Fruit fly (Drosophila melanogaster): Measurements from ENCODE around the gene TfIIFalpha.

Gene TfIIFalpha

dm6 chr3R:6350755-6351154 is 29.5 kb upstream of the TfIIFalpha start, which contains the start of gene Pak (continued):
- TF ChIP-seq CG11247 (GFP tag; IDR thresholded peaks at IDR 0.05) (no peak), cato (GFP tag; optimal IDR thresholded peaks at IDR 0.05; ENCODE audit: borderline replicate concordance) (no peak), CG12744 (GFP tag; optimal IDR thresholded peaks at IDR 0.05) (no peak), gfzf (GFP tag; optimal IDR thresholded peaks at IDR 0.05) (peak; percentile 56), Hey (tag; optimal IDR thresholded peaks at IDR 0.05) (no peak), NfI (GFP tag; optimal IDR thresholded peaks at IDR 0.05) (no peak), nmo (GFP tag; optimal IDR thresholded peaks at IDR 0.05) (peak; percentile 32), lola (GFP tag; optimal IDR thresholded peaks at IDR 0.05) (no peak), sens (GFP tag) (peak; percentile 80), CG6791 (GFP tag; IDR thresholded peaks at IDR 0.05; ENCODE audit: partially characterized antibody) (peak; percentile 96), CG43689 (GFP tag; IDR thresholded peaks at IDR 0.05) (no peak), Neu2 (GFP tag; optimal IDR thresholded peaks at IDR 0.05; ENCODE audit: borderline replicate concordance) (no peak), CG18262 (tag; optimal IDR thresholded peaks at IDR 0.05) (no peak), CG31224 (GFP tag; IDR thresholded peaks at IDR 0.05) (no peak), CG17186 (GFP tag; optimal IDR thresholded peaks at IDR 0.05) (peak; percentile 25), CG15073 (GFP tag; optimal IDR thresholded peaks at IDR 0.05) (no peak), tna (GFP tag; IDR thresholded peaks at IDR 0.05; ENCODE audit: partially characterized antibody) (peak; percentile 93), CG42726 (GFP tag; IDR thresholded peaks at IDR 0.05; ENCODE audit: partially characterized antibody) (peak; percentile 95), CG31441 (GFP tag; IDR thresholded peaks at IDR 0.05) (peak; percentile 45; the same call in 1 of the 2 replicates), sqz (GFP tag; optimal IDR thresholded peaks at IDR 0.05) (no peak), CG2678 (tag; optimal IDR thresholded peaks at IDR 0.05) (no peak), CG7357 (GFP tag; IDR thresholded peaks at IDR 0.05) (no peak), CG2712 (tag; optimal IDR thresholded peaks at IDR 0.05) (peak; percentile 36), dpn (GFP tag; optimal IDR thresholded peaks at IDR 0.05) (no peak), CG8290 (GFP tag; optimal IDR thresholded peaks at IDR 0.05) (peak; percentile 43), CG8290 (tag; optimal IDR thresholded peaks at IDR 0.05) (peak in 1 of 2 experiments; percentile 56), knrl (GFP tag; IDR thresholded peaks at IDR 0.05; ENCODE audit: partially characterized antibody) (peak; percentile 95), CG15601 (tag; optimal IDR thresholded peaks at IDR 0.05) (peak; percentile 3), Usf (GFP tag; optimal IDR thresholded peaks at IDR 0.05) (no peak), ato (GFP tag; IDR thresholded peaks at IDR 0.05; ENCODE audit: partially characterized antibody) (peak; percentile 93), Nf-YC (tag; optimal IDR thresholded peaks at IDR 0.05) (peak; percentile 41), Opbp (GFP tag; IDR thresholded peaks at IDR 0.05; ENCODE audit: partially characterized antibody) (peak; percentile 96), CG2120 (GFP tag; optimal IDR thresholded peaks at IDR 0.05) (peak; percentile 26), CG3995 (GFP tag; optimal IDR thresholded peaks at IDR 0.05) (peak; percentile 98), pzg (GFP tag; optimal IDR thresholded peaks at IDR 0.05) (peak; percentile 77), zen2 (GFP tag; IDR thresholded peaks at IDR 0.05; ENCODE audit: partially characterized antibody) (peak; percentile 90), nau (GFP tag; optimal IDR thresholded peaks at IDR 0.05) (no peak), CkIIα-i1 (GFP tag; IDR thresholded peaks at IDR 0.05) (no peak), CG30020 (tag; optimal IDR thresholded peaks at IDR 0.05) (peak; percentile 57), phol (tag; optimal IDR thresholded peaks at IDR 0.05) (peak; percentile 57), CG2129 (GFP tag; IDR thresholded peaks at IDR 0.05; ENCODE audit: partially characterized antibody) (peak; percentile 76), CG9609 (GFP tag; optimal IDR thresholded peaks at IDR 0.05) (no peak), CG15514 (GFP tag; optimal IDR thresholded peaks at IDR 0.05) (peak; percentile 58), MBD-R2 (GFP tag; IDR thresholded peaks at IDR 0.05) (peak; percentile 72), gsb-n (tag; optimal IDR thresholded peaks at IDR 0.05) (no peak), dm (GFP tag; optimal IDR thresholded peaks at IDR 0.05) (peak; percentile 13), CG10267 (tag; optimal IDR thresholded peaks at IDR 0.05) (peak; percentile 27), CG5953 (GFP tag; IDR thresholded peaks at IDR 0.05) (no peak), stwl (tag; optimal IDR thresholded peaks at IDR 0.05) (peak; percentile 70), CG7963 (GFP tag; IDR thresholded peaks at IDR 0.05; ENCODE audit: partially characterized antibody) (peak; percentile 89)

Data from whole organism, embryonic.